Fruit fly (Drosophila melanogaster): Measurements from ENCODE around the gene CG3808.

Gene CG3808

DNA sequence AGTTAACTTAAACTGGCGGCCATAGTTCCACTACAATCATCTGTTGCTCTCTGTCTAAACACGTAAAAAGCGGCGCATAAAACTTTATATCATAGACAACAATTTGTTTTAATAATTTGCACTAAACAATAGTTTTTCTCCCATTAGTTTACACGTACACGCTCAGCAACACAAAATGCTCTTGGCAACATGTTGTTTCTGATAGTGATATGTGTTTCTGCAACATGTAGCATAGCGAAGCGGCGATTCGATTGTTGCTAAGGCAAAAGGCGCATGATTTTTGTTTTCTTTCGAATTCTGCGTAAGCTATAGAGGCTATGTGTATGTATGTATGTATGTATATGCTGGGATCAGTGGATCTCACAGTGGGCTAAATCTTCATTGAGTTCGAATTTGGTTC is 3.7 kb upstream of the CG3808 start:
- TF ChIP-seq cic (GFP tag; optimal IDR thresholded peaks at IDR 0.05) (no peak), bab1 (GFP tag; optimal IDR thresholded peaks at IDR 0.05) (no peak)

DNA sequence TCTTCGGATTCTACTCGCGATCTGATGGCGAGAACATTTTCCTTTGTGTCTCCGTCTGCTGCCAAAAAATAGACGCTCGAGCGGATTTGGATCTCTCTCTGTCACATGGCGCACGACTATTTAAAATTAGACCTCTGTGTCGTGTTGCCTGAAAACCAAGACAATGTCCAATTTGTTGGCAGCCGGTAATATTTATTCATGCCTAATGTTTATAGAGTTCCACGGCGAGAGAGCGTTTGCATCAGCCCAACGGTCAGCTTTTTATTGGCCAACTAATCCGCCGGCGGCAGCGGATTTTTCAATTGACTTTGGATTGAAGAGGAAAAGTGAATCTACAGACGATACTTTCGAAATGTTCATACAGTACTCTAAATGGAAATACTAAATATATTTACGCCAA is 2.8 kb upstream of the CG3808 start, which contains the start of gene SmydA-2:
Gene SmydA-2 (minus strand): TSS at position 33 of the 400 bp plus-strand sequence.
- TF ChIP-seq kay (GFP tag; ENCODE audit: borderline replicate concordance) (peak; percentile 6), pad (GFP tag; optimal IDR thresholded peaks at IDR 0.05) (no peak), bab1 (GFP tag; optimal IDR thresholded peaks at IDR 0.05) (no peak), Mnt (GFP tag; optimal IDR thresholded peaks at IDR 0.05) (no peak), Clk (GFP tag; optimal IDR thresholded peaks at IDR 0.05) (no peak)

DNA sequence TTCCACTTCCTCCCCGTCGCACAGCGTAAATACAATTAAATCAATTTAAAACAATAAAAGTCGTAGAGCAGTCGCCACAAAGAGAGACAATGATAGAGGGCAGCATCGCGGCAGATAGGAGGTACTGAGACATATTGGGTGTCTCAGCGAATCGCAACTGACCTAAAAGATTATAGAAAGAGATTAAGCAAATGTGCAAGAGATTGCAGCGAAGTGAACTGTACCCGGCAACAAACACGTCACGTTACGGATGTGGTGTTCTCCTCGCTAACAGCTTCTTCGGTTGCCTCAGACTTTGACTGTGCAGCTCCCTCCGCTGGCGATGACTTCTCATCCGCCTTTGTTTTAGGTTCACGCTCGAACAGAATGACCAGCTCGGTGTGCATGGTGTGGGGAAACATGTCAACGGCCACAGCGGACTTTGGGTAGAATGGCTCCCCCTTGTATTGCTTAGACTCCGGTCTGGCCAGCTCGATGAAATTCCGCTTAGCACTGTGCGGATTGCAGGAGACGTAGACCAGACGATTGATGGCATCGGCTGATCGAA is 2.1 kb downstream of the CG3808 start:
- TF ChIP-seq tj (GFP tag; optimal IDR thresholded peaks at IDR 0.05) (peak; percentile 9), CG33017 (tag; optimal IDR thresholded peaks at IDR 0.05) (no peak)

dm6 chr3L:18997590-18998283 is 2.7 kb downstream of the CG3808 start, which contains the start of gene CG18135:
CG18135 (minus strand) TSS chr3L:18998283.
- no peak for TF ChIP-seq CG33017 (tag; optimal IDR thresholded peaks at IDR 0.05)
- peak; percentile 93 for TF ChIP-seq kay (GFP tag; ENCODE audit: borderline replicate concordance)

dm6 chr3L:18996774-18997589 is 3.4 kb downstream of the CG3808 start:
- TF ChIP-seq CG7101 (tag; optimal IDR thresholded peaks at IDR 0.05) (peak; percentile 20), CG14711 (tag; optimal IDR thresholded peaks at IDR 0.05) (peak; percentile 61), Mnt (GFP tag; optimal IDR thresholded peaks at IDR 0.05) (no peak), Crg-1 (GFP tag; optimal IDR thresholded peaks at IDR 0.05) (no peak), tj (GFP tag; optimal IDR thresholded peaks at IDR 0.05) (peak; percentile 81), cic (GFP tag; optimal IDR thresholded peaks at IDR 0.05) (peak; percentile 69), toe (GFP tag; optimal IDR thresholded peaks at IDR 0.05) (peak; percentile 27), bab1 (GFP tag; optimal IDR thresholded peaks at IDR 0.05) (peak; percentile 88), CG7045 (GFP tag; optimal IDR thresholded peaks at IDR 0.05) (peak; percentile 52), cnc (optimal IDR thresholded peaks at IDR 0.05) (no peak), kay (GFP tag; ENCODE audit: borderline replicate concordance) (peak; percentile 94), CG5204 (GFP tag; optimal IDR thresholded peaks at IDR 0.05) (peak; percentile 13), Hr96 (GFP tag; optimal IDR thresholded peaks at IDR 0.05) (peak; percentile 43), CG11617 (GFP tag; optimal IDR thresholded peaks at IDR 0.05) (peak; percentile 23), CG1620 (GFP tag; optimal IDR thresholded peaks at IDR 0.05) (no peak), pad (GFP tag; optimal IDR thresholded peaks at IDR 0.05) (peak; percentile 34), CG12768 (GFP tag; optimal IDR thresholded peaks at IDR 0.05) (peak; percentile 37), ovo (GFP tag; optimal IDR thresholded peaks at IDR 0.05) (no peak), Clk (GFP tag; optimal IDR thresholded peaks at IDR 0.05) (no peak), CG33017 (tag; optimal IDR thresholded peaks at IDR 0.05) (no peak)

dm6 chr3L:18996030-18996773 is 4.2 kb downstream of the CG3808 start:
- TF ChIP-seq CG5204 (GFP tag; optimal IDR thresholded peaks at IDR 0.05), result peak; percentile 57
- peak; percentile 19 for TF ChIP-seq Clk (GFP tag; optimal IDR thresholded peaks at IDR 0.05)
- no peak for TF ChIP-seq pad (GFP tag; optimal IDR thresholded peaks at IDR 0.05)
- peak; percentile 78 for TF ChIP-seq cic (GFP tag; optimal IDR thresholded peaks at IDR 0.05)
- peak; percentile 11 for TF ChIP-seq tj (GFP tag; optimal IDR thresholded peaks at IDR 0.05)
- peak; percentile 34 for TF ChIP-seq CG14711 (tag; optimal IDR thresholded peaks at IDR 0.05)
- no peak for TF ChIP-seq cnc (optimal IDR thresholded peaks at IDR 0.05)
- TF ChIP-seq CG7045 (GFP tag; optimal IDR thresholded peaks at IDR 0.05), result peak; percentile 54
- peak; percentile 86 for TF ChIP-seq Mnt (GFP tag; optimal IDR thresholded peaks at IDR 0.05)
- peak; percentile 35 for TF ChIP-seq kay (GFP tag; ENCODE audit: borderline replicate concordance)
- peak; percentile 40 for TF ChIP-seq ovo (GFP tag; optimal IDR thresholded peaks at IDR 0.05)
- TF ChIP-seq Crg-1 (GFP tag; optimal IDR thresholded peaks at IDR 0.05), result peak; percentile 13
- no peak for TF ChIP-seq CG1620 (GFP tag; optimal IDR thresholded peaks at IDR 0.05)
- TF ChIP-seq Hr96 (GFP tag; optimal IDR thresholded peaks at IDR 0.05), result peak; percentile 17
- TF ChIP-seq toe (GFP tag; optimal IDR thresholded peaks at IDR 0.05), result peak; percentile 55
- no peak for TF ChIP-seq bab1 (GFP tag; optimal IDR thresholded peaks at IDR 0.05)
- TF ChIP-seq CG33017 (tag; optimal IDR thresholded peaks at IDR 0.05), result peak; percentile 9
- TF ChIP-seq CG7101 (tag; optimal IDR thresholded peaks at IDR 0.05), result peak; percentile 63
- TF ChIP-seq CG12768 (GFP tag; optimal IDR thresholded peaks at IDR 0.05), result no peak
- TF ChIP-seq CG11617 (GFP tag; optimal IDR thresholded peaks at IDR 0.05), result peak; percentile 44
